Fruit fly (Drosophila melanogaster): ENCODE data around the gene Mgat3.

DNA sequence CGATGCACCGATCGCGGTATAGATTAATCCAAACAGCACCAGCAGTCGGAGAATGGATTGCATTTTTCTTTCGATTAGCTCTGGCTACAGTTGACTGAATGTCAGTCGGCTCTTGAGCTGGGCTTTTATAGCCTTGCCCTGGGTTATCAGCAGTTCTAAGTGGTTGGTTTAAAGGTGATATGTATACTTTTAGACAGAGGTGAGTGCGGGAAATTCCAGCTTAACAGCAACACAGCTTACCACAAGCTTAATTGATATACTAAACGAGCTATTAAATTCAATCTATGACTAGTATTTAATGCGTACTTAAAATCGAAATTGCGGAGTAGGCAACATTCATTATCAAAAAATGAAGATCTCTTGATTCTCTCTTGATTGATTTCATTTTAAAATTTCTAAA lies 39.6 kb downstream of the Mgat3 start, which contains the start of gene CG9928:
- no peak for TF ChIP-seq insv (optimal IDR thresholded peaks at IDR 0.05)
- no peak for TF ChIP-seq ttk (optimal IDR thresholded peaks at IDR 0.05)
- no peak for TF ChIP-seq h (optimal IDR thresholded peaks at IDR 0.05)
- TF ChIP-seq Myc (optimal IDR thresholded peaks at IDR 0.05), result no peak
- no peak for TF ChIP-seq psq (optimal IDR thresholded peaks at IDR 0.05)

Data from Kc167 (cell line).